Fruit fly (Drosophila melanogaster): ENCODE results near the gene Snmp1.

The Snmp1 gene

dm6 chr3R:21188540-21189276 is 20.7 kb upstream of the Snmp1 start (continued):
- peak in 1 of 2 experiments; percentile 31 for TF ChIP-seq Hr78 (GFP tag; optimal IDR thresholded peaks at IDR 0.05)
- TF ChIP-seq tap (tag; optimal IDR thresholded peaks at IDR 0.05) = peak; percentile 11
- peak; percentile 80 for TF ChIP-seq Adf1 (GFP tag; IDR thresholded peaks at IDR 0.05)
- TF ChIP-seq Awh (GFP tag; IDR thresholded peaks at IDR 0.05) = 0 out of 2 replicates have a peak, but pooled peaks have one; percentile 28
- peak; percentile 46; the same call in 1 of the 3 replicates for TF ChIP-seq Optix (GFP tag; IDR thresholded peaks at IDR 0.05)
- TF ChIP-seq btn (GFP tag; optimal IDR thresholded peaks at IDR 0.05) = peak; percentile 22
- peak in 1 of 2 experiments; percentile 70 for TF ChIP-seq Eip74EF (GFP tag; optimal IDR thresholded peaks at IDR 0.05)
- peak; percentile 51 for TF ChIP-seq psq (GFP tag; optimal IDR thresholded peaks at IDR 0.05)
- TF ChIP-seq Nf-YB (GFP tag; optimal IDR thresholded peaks at IDR 0.05) = peak; percentile 9
- TF ChIP-seq stwl (tag; optimal IDR thresholded peaks at IDR 0.05) = peak; percentile 9
- TF ChIP-seq dmrt11E (tag; optimal IDR thresholded peaks at IDR 0.05) = no peak
- peak; percentile 39 for TF ChIP-seq chn (GFP tag; optimal IDR thresholded peaks at IDR 0.05)
- peak; percentile 21; the same call in 1 of the 2 replicates for TF ChIP-seq peb (GFP tag; IDR thresholded peaks at IDR 0.05)
- peak; percentile 54 for TF ChIP-seq CG17385 (GFP tag; optimal IDR thresholded peaks at IDR 0.05)
- TF ChIP-seq CG7786 (GFP tag; optimal IDR thresholded peaks at IDR 0.05) = no peak
- TF ChIP-seq cad (GFP tag; optimal IDR thresholded peaks at IDR 0.05) = no peak
- peak; percentile 41 for TF ChIP-seq CG3163 (GFP tag; optimal IDR thresholded peaks at IDR 0.05)
- TF ChIP-seq scrt (GFP tag; optimal IDR thresholded peaks at IDR 0.05) = peak; percentile 46
- TF ChIP-seq PHDP (tag; optimal IDR thresholded peaks at IDR 0.05) = peak; percentile 19
- TF ChIP-seq zf30C (GFP tag; optimal IDR thresholded peaks at IDR 0.05) = peak; percentile 27
- TF ChIP-seq vfl (GFP tag; optimal IDR thresholded peaks at IDR 0.05) = peak; percentile 8
- no peak for TF ChIP-seq CG4404 (GFP tag; IDR thresholded peaks at IDR 0.05)
- TF ChIP-seq nerfin-1 (tag; optimal IDR thresholded peaks at IDR 0.05) = peak; percentile 10
- TF ChIP-seq MESR4 (GFP tag; optimal IDR thresholded peaks at IDR 0.05) = peak; percentile 26
- TF ChIP-seq Max (GFP tag; optimal IDR thresholded peaks at IDR 0.05) = peak; percentile 66
- peak; percentile 82 for TF ChIP-seq gro (GFP tag; optimal IDR thresholded peaks at IDR 0.05)
- peak; percentile 15 for TF ChIP-seq YL-1 (GFP tag; optimal IDR thresholded peaks at IDR 0.05)
- TF ChIP-seq BEAF-32 (GFP tag; optimal IDR thresholded peaks at IDR 0.05) = peak; percentile 1
- no peak for TF ChIP-seq Mes4 (GFP tag; optimal IDR thresholded peaks at IDR 0.05)
- peak; percentile 47 for TF ChIP-seq Hey (tag; optimal IDR thresholded peaks at IDR 0.05)
- TF ChIP-seq unc-4 (GFP tag; IDR thresholded peaks at IDR 0.05; ENCODE audit: partially characterized antibody) = peak; percentile 42; the same call in 1 of the 2 replicates
- peak; percentile 76 for TF ChIP-seq CG6689 (GFP tag; IDR thresholded peaks at IDR 0.05)
- TF ChIP-seq CG18599 (GFP tag; optimal IDR thresholded peaks at IDR 0.05) = peak; percentile 71
- TF ChIP-seq CG6272 (GFP tag; IDR thresholded peaks at IDR 0.05) = no peak
- TF ChIP-seq ranshi (GFP tag; IDR thresholded peaks at IDR 0.05) = peak; percentile 15; the same call in 1 of the 2 replicates
- TF ChIP-seq Hr51 (GFP tag; optimal IDR thresholded peaks at IDR 0.05) = peak in 1 of 2 experiments; percentile 29
- peak; percentile 95 for TF ChIP-seq Deaf1 (tag; optimal IDR thresholded peaks at IDR 0.05)
- TF ChIP-seq CG32767 (GFP tag; IDR thresholded peaks at IDR 0.05) = peak; percentile 78; the same call in 1 of the 2 replicates
- no peak for TF ChIP-seq gem (tag; optimal IDR thresholded peaks at IDR 0.05)
- TF ChIP-seq kah (GFP tag; optimal IDR thresholded peaks at IDR 0.05) = peak; percentile 61
- TF ChIP-seq CG4730 (GFP tag; IDR thresholded peaks at IDR 0.05) = no peak
- no peak for TF ChIP-seq Neu2 (GFP tag; optimal IDR thresholded peaks at IDR 0.05; ENCODE audit: borderline replicate concordance)
- peak; percentile 11 for TF ChIP-seq CG14710 (tag; optimal IDR thresholded peaks at IDR 0.05)
- TF ChIP-seq p53 (GFP tag; optimal IDR thresholded peaks at IDR 0.05) = no peak
- TF ChIP-seq dm (GFP tag; optimal IDR thresholded peaks at IDR 0.05) = peak; percentile 80
- TF ChIP-seq pan (optimal IDR thresholded peaks at IDR 0.05) = no peak
- TF ChIP-seq pan (GFP tag; optimal IDR thresholded peaks at IDR 0.05 in 1 of 2, IDR thresholded peaks at IDR 0.05 in 1 of 2) = peak in 1 of 2 experiments; percentile 44
- TF ChIP-seq chinmo (GFP tag; IDR thresholded peaks at IDR 0.05; ENCODE audit: partially characterized antibody) = peak; percentile 99
